Worm (Caenorhabditis elegans) whole organism, mixed stage, embryonic: Measurements from ENCODE around the gene ZK550.6.

Source experiments
- blmp-1 ChIP-seq: fragments of 150-350 bp; optimal IDR thresholded peaks from 2 replicates; lab custom pipeline; 2014; ENCODE audit warnings: missing biosample characterization, missing genetic modification characterization
- ceh-39 ChIP-seq: fragments of 150-350 bp; optimal IDR thresholded peaks from 2 replicates; lab custom pipeline; 2014; ENCODE audit warnings: missing biosample characterization, missing genetic modification characterization
- elt-1 ChIP-seq: sonication (generic microtip); optimal IDR thresholded peaks from 2 replicates; lab custom pipeline; 2017; ENCODE audit warnings: missing genetic modification characterization, mild to moderate bottlenecking, missing compliant biosample characterization, antibody characterized with exemption, moderate library complexity, borderline replicate concordance; ENCODE audit not compliant: insufficient read depth
- lin-13 ChIP-seq: fragments of 150-350 bp; optimal IDR thresholded peaks from 2 replicates; lab custom pipeline; 2014; ENCODE audit warnings: missing biosample characterization, missing genetic modification characterization
- mls-2 ChIP-seq: sonication (generic microtip); optimal IDR thresholded peaks from 2 replicates; lab custom pipeline; 2016; ENCODE audit warnings: mild to moderate bottlenecking, missing genetic modification characterization, moderate library complexity, missing compliant biosample characterization
- nhr-237 ChIP-seq: fragments of 150-350 bp; optimal IDR thresholded peaks from 2 replicates; lab custom pipeline; 2014; ENCODE audit warnings: missing biosample characterization, missing genetic modification characterization
- snpc-4 ChIP-seq: fragments of 150-350 bp; optimal IDR thresholded peaks from 2 replicates; lab custom pipeline; 2014; ENCODE audit warnings: missing biosample characterization, missing genetic modification characterization
- unc-39 ChIP-seq: fragments of 150-350 bp; optimal IDR thresholded peaks from 2 replicates; lab custom pipeline; 2014; ENCODE audit warnings: missing biosample characterization, missing genetic modification characterization
- unc-62 ChIP-seq: fragments of 150-350 bp; optimal IDR thresholded peaks from 2 replicates; lab custom pipeline; 2014; ENCODE audit warnings: missing biosample characterization, missing genetic modification reagents, missing genetic modification characterization
- zip-8 ChIP-seq: fragments of 150-350 bp; optimal IDR thresholded peaks from 2 replicates; lab custom pipeline; 2014; ENCODE audit warnings: missing biosample characterization, missing genetic modification characterization

DNA sequence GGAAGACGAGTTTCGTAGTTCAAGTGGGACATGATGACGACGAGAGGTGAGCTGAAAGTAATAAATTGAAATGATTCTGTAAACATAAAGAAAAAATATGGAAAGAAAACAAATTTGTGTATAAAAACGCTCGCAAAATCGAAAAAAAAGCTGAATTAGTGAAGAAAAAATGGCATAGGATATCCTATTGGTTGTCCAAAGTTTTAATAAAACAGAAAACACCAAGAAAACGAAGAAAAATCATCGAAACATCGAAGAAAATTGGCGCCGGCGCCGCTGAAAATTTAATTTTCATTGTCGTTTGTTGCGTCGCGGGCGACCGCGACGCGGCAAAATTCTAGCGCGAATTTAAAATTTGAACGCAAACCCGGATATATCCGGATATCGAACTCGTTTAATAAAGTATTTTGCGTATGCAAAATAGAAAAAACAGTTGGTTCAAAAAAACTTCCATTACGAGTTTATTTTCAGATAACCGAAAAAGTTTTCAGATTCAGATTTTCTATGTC, 11.4 kb upstream of the ZK550.6 start, which contains the start of gene gln-5:
- TF ChIP-seq nhr-237 (tag; lab: Kevin White, UChicago), result no peak
- no peak for TF ChIP-seq elt-1
- no peak for TF ChIP-seq snpc-4
- no peak for TF ChIP-seq unc-39 (tag; lab: Kevin White, UChicago)
- TF ChIP-seq lin-13 (tag; lab: Kevin White, UChicago), result no peak
- TF ChIP-seq zip-8 (tag; lab: Kevin White, UChicago), result no peak
- no peak for TF ChIP-seq unc-62 (GFP tag; lab: Kevin White, UChicago)
- no peak for TF ChIP-seq ceh-39
- TF ChIP-seq blmp-1 (tag; lab: Kevin White, UChicago), result no peak
- TF ChIP-seq mls-2, result no peak
